Fruit fly (Drosophila melanogaster) whole organism, prepupa: Measurements from ENCODE around the gene CG7370.

Experiments used
- CG11294 ChIP-seq: fragments of 200-800 bp; sonication (Bioruptor generic); IDR thresholded peaks from 2 replicates; pipeline ENCODE4 v1.3.6; 2022; ENCODE audit warnings: missing biosample characterization, missing genetic modification characterization
- CG9139 ChIP-seq: fragments of 200-800 bp; sonication (Bioruptor generic); optimal IDR thresholded peaks from 3 replicates; lab custom pipeline; 2017; ENCODE audit warnings: missing biosample characterization, mild to moderate bottlenecking, missing genetic modification characterization
- Eip93F ChIP-seq: fragments of 200-800 bp; sonication (Bioruptor generic); optimal IDR thresholded peaks from 2 replicates; lab custom pipeline; 2016; ENCODE audit warnings: missing biosample characterization, mild to moderate bottlenecking, missing genetic modification characterization
- Ets21C ChIP-seq: fragments of 200-800 bp; sonication (Bioruptor generic); optimal IDR thresholded peaks from 3 replicates; lab custom pipeline; 2016; ENCODE audit warnings: missing biosample characterization, missing genetic modification characterization
- Sox102F ChIP-seq: fragments of 200-800 bp; sonication (Bioruptor generic); optimal IDR thresholded peaks from 2 replicates; lab custom pipeline; 2016; ENCODE audit warnings: missing biosample characterization, mild to moderate bottlenecking, missing genetic modification characterization
- svp ChIP-seq: fragments of 200-800 bp; sonication (Bioruptor generic); peaks from one replicate; lab custom pipeline; 2016; ENCODE audit warnings: missing biosample characterization, missing genetic modification characterization

- TF ChIP-seq CG11294 (GFP tag; lab: Robert Waterston, UW) (no peak), Sox102F (GFP tag; lab: Kevin White, UChicago) (peak; percentile 47), Ets21C (GFP tag; lab: Kevin White, UChicago) (no peak), Eip93F (GFP tag; lab: Kevin White, UChicago) (no peak), CG9139 (GFP tag; lab: Kevin White, UChicago) (no peak), svp (GFP tag; lab: Kevin White, UChicago) (peak; percentile 88)
Measured at dm6 chr3L:21739017-21739730, 30.4 kb upstream of the CG7370 start.
